Fruit fly (Drosophila melanogaster) whole organism, embryonic: ENCODE results near the gene Faa.

Experiments used
- Blimp-1 ChIP-seq: fragments of 200-800 bp; sonication (Bioruptor generic); optimal IDR thresholded peaks from 3 replicates; lab custom pipeline; 2018; ENCODE audit warnings: missing biosample characterization, missing genetic modification characterization, mild to moderate bottlenecking, moderate library complexity, missing genetic modification reagents
- CG10274 ChIP-seq: fragments of 200-800 bp; sonication (Bioruptor generic); optimal IDR thresholded peaks from 3 replicates; lab custom pipeline; 2017; ENCODE audit warnings: missing biosample characterization, mild to moderate bottlenecking, missing genetic modification characterization
- CG10565 ChIP-seq: fragments of 200-800 bp; sonication (Bioruptor generic); optimal IDR thresholded peaks from 3 replicates; lab custom pipeline; 2016; ENCODE audit warnings: missing biosample characterization, mild to moderate bottlenecking, missing genetic modification characterization
- CG10654 ChIP-seq: fragments of 200-800 bp; sonication (Bioruptor generic); optimal IDR thresholded peaks from 2 replicates; lab custom pipeline; 2016; ENCODE audit warnings: missing biosample characterization, missing genetic modification characterization
- CG11696 ChIP-seq: fragments of 200-800 bp; sonication (Bioruptor generic); IDR thresholded peaks from 2 replicates; pipeline ENCODE4 v1.3.6; 2022; ENCODE audit warnings: missing biosample characterization, missing genetic modification characterization
- CG14667 ChIP-seq: fragments of 200-800 bp; sonication (Bioruptor generic); IDR thresholded peaks from 2 replicates; pipeline ENCODE4 v1.3.6; 2022; ENCODE audit warnings: missing biosample characterization, missing genetic modification characterization
- CG15011 ChIP-seq: fragments of 200-800 bp; sonication (Bioruptor generic); optimal IDR thresholded peaks from 3 replicates; lab custom pipeline; 2018; ENCODE audit warnings: missing biosample characterization, mild to moderate bottlenecking, missing genetic modification characterization
- CG15073 ChIP-seq: fragments of 200-800 bp; sonication (Bioruptor generic); optimal IDR thresholded peaks from 2 replicates; lab custom pipeline; 2016; ENCODE audit warnings: missing biosample characterization, missing genetic modification characterization
- CG16779 ChIP-seq: fragments of 200-800 bp; sonication (Bioruptor generic); IDR thresholded peaks from 2 replicates; pipeline ENCODE4 v1.3.6; 2022; ENCODE audit warnings: missing biosample characterization, missing genetic modification characterization
- CG16813 ChIP-seq: fragments of 200-800 bp; sonication (Bioruptor generic); IDR thresholded peaks from 3 replicates; pipeline ENCODE4 v1.3.6; 2022; ENCODE audit warnings: missing biosample characterization, missing genetic modification characterization; ENCODE audit not compliant: partially characterized antibody
- CG17186 ChIP-seq: fragments of 200-800 bp; sonication (Bioruptor generic); optimal IDR thresholded peaks from 3 replicates; lab custom pipeline; 2017; ENCODE audit warnings: missing biosample characterization, missing genetic modification reagents, missing genetic modification characterization
- CG17361 ChIP-seq: fragments of 200-800 bp; sonication (Bioruptor generic); IDR thresholded peaks from 3 replicates; pipeline ENCODE4 v1.3.6; 2022; ENCODE audit warnings: missing biosample characterization, missing genetic modification characterization
- CG17802 ChIP-seq: fragments of 200-800 bp; sonication (Bioruptor generic); optimal IDR thresholded peaks from 2 replicates; lab custom pipeline; 2018; ENCODE audit warnings: missing biosample characterization, mild to moderate bottlenecking, missing genetic modification characterization, moderate library complexity
- CG2202 ChIP-seq: fragments of 200-800 bp; sonication (Bioruptor generic); optimal IDR thresholded peaks from 2 replicates; lab custom pipeline; 2018; ENCODE audit warnings: missing biosample characterization, mild to moderate bottlenecking, missing genetic modification characterization
- CG3163 ChIP-seq: fragments of 200-800 bp; sonication (Bioruptor generic); optimal IDR thresholded peaks from 3 replicates; lab custom pipeline; 2016; ENCODE audit warnings: missing biosample characterization, missing genetic modification characterization
- CG34422 ChIP-seq: fragments of 200-800 bp; sonication (Bioruptor generic); IDR thresholded peaks from 3 replicates; pipeline ENCODE4 v1.3.6; 2022; ENCODE audit warnings: missing biosample characterization, missing genetic modification characterization
- CG7928 ChIP-seq: fragments of 200-800 bp; sonication (Bioruptor generic); optimal IDR thresholded peaks from 2 replicates; lab custom pipeline; 2017; ENCODE audit warnings: missing biosample characterization, mild to moderate bottlenecking, missing genetic modification characterization
- CG8478 ChIP-seq: fragments of >200 bp; optimal IDR thresholded peaks from 2 replicates; lab custom pipeline; 2018
- CHES-1-like ChIP-seq: fragments of 200-800 bp; sonication (Bioruptor generic); optimal IDR thresholded peaks from 2 replicates; lab custom pipeline; 2016; ENCODE audit warnings: missing biosample characterization, missing genetic modification characterization
- Doc3 ChIP-seq: fragments of 200-800 bp; sonication (Bioruptor generic); IDR thresholded peaks from 3 replicates; pipeline ENCODE4 v1.3.6; 2022; ENCODE audit warnings: missing biosample characterization, missing genetic modification characterization; ENCODE audit not compliant: partially characterized antibody
- Dref ChIP-seq: fragments of 200-800 bp; sonication (Bioruptor generic); IDR thresholded peaks from 2 replicates; pipeline ENCODE4 v1.3.6; 2022; ENCODE audit warnings: missing biosample characterization, missing genetic modification characterization
- Ets65A ChIP-seq: fragments of 200-800 bp; sonication (Bioruptor generic); peaks from one replicate; lab custom pipeline; 2016; ENCODE audit warnings: missing biosample characterization, missing genetic modification characterization
- Ets97D ChIP-seq: fragments of 200-800 bp; sonication (Bioruptor generic); optimal IDR thresholded peaks from 3 replicates; lab custom pipeline; 2016; ENCODE audit warnings: missing biosample characterization, missing genetic modification characterization
- HLH54F ChIP-seq: fragments of 200-800 bp; sonication (Bioruptor generic); optimal IDR thresholded peaks from 3 replicates; lab custom pipeline; 2016; ENCODE audit warnings: missing biosample characterization, missing genetic modification characterization
- NK7.1 ChIP-seq: fragments of 200-800 bp; sonication (Bioruptor generic); optimal IDR thresholded peaks from 3 replicates; lab custom pipeline; 2016; ENCODE audit warnings: missing biosample characterization, missing genetic modification characterization
- Opbp ChIP-seq: fragments of 200-800 bp; sonication (Bioruptor generic); IDR thresholded peaks from 3 replicates; pipeline ENCODE4 v1.3.6; 2022; ENCODE audit warnings: missing biosample characterization, missing genetic modification characterization; ENCODE audit not compliant: partially characterized antibody
- Sry-β ChIP-seq: fragments of 200-800 bp; sonication (Bioruptor generic); optimal IDR thresholded peaks from 2 replicates; lab custom pipeline; 2018; ENCODE audit warnings: missing biosample characterization, mild to moderate bottlenecking, missing genetic modification characterization, moderate library complexity
- Usf ChIP-seq: fragments of 200-800 bp; sonication (Bioruptor generic); optimal IDR thresholded peaks from 2 replicates; lab custom pipeline; 2017; ENCODE audit warnings: missing genotype, missing biosample characterization, missing genetic modification characterization
- cato ChIP-seq: fragments of 200-800 bp; sonication (Bioruptor generic); optimal IDR thresholded peaks from 2 replicates; lab custom pipeline; 2016; ENCODE audit warnings: missing biosample characterization, missing genetic modification characterization, borderline replicate concordance
- corto ChIP-seq: fragments of 200-800 bp; sonication (Bioruptor generic); optimal IDR thresholded peaks from 2 replicates; lab custom pipeline; 2016; ENCODE audit warnings: missing biosample characterization, mild to moderate bottlenecking, missing genetic modification characterization, moderate library complexity
- dm ChIP-seq: fragments of 200-800 bp; sonication (Bioruptor generic); optimal IDR thresholded peaks from 3 replicates; lab custom pipeline; 2016; ENCODE audit warnings: missing biosample characterization, missing genetic modification characterization
- fd102C ChIP-seq: fragments of 200-800 bp; sonication (Bioruptor generic); optimal IDR thresholded peaks from 2 replicates; lab custom pipeline; 2018; ENCODE audit warnings: missing biosample characterization, mild to moderate bottlenecking, missing genetic modification characterization, moderate library complexity
- fd64A ChIP-seq: fragments of 200-800 bp; sonication (Bioruptor generic); optimal IDR thresholded peaks from 3 replicates; lab custom pipeline; 2018; ENCODE audit warnings: missing biosample characterization, mild to moderate bottlenecking, missing genetic modification characterization
- gcm ChIP-seq: fragments of 200-800 bp; sonication (Bioruptor generic); optimal IDR thresholded peaks from 2 replicates; lab custom pipeline; 2019; ENCODE audit warnings: missing biosample characterization, mild to moderate bottlenecking, missing genetic modification characterization, moderate library complexity
- gro ChIP-seq: fragments of 200-800 bp; sonication (Bioruptor generic); optimal IDR thresholded peaks from 2 replicates; lab custom pipeline; 2016; ENCODE audit warnings: missing biosample characterization, missing genetic modification characterization
- hb ChIP-seq: fragments of 200-800 bp; sonication (Bioruptor generic); IDR thresholded peaks from 3 replicates; pipeline ENCODE4 v1.3.6; 2022; ENCODE audit warnings: missing biosample characterization, missing genetic modification characterization; ENCODE audit not compliant: partially characterized antibody
- ind ChIP-seq: fragments of 200-800 bp; sonication (Bioruptor generic); optimal IDR thresholded peaks from 3 replicates; lab custom pipeline; 2016; ENCODE audit warnings: missing biosample characterization, missing genetic modification characterization
- jumu ChIP-seq: fragments of 200-800 bp; sonication (Bioruptor generic); optimal IDR thresholded peaks from 3 replicates; lab custom pipeline; 2016; ENCODE audit warnings: missing biosample characterization, missing genetic modification characterization
- luna ChIP-seq: fragments of 200-800 bp; sonication (Bioruptor generic); optimal IDR thresholded peaks from 2 replicates; lab custom pipeline; 2016; ENCODE audit warnings: missing biosample characterization, missing genetic modification characterization
- peb ChIP-seq: fragments of 200-800 bp; sonication (Bioruptor generic); IDR thresholded peaks from 2 replicates; pipeline ENCODE4 v1.3.6; 2022; ENCODE audit warnings: missing biosample characterization, missing genetic modification characterization
- pum ChIP-seq: fragments of 200-800 bp; sonication (Bioruptor generic); optimal IDR thresholded peaks from 2 replicates; lab custom pipeline; 2016; ENCODE audit warnings: missing biosample characterization, missing genetic modification characterization
- salm ChIP-seq: fragments of 200-800 bp; sonication (Bioruptor generic); optimal IDR thresholded peaks from 2 replicates; lab custom pipeline; 2018; ENCODE audit warnings: missing biosample characterization, mild to moderate bottlenecking, missing genetic modification characterization
- sc ChIP-seq, 3 experiments: fragments of >200 bp in 2 of 3; fragments of 200-800 bp in 1 of 3; sonication (Bioruptor generic) in 1 of 3; optimal IDR thresholded peaks; 2 replicates in 2 of 3; 3 replicates in 1 of 3; lab custom pipeline; 2017; ENCODE audit warnings: mild to moderate bottlenecking in 1 of 3, missing biosample characterization in 1 of 3, missing genetic modification characterization in 1 of 3, missing genetic modification reagents in 1 of 3
- schlank ChIP-seq: fragments of 200-800 bp; sonication (Bioruptor generic); optimal IDR thresholded peaks from 2 replicates; lab custom pipeline; 2018; ENCODE audit warnings: missing biosample characterization, mild to moderate bottlenecking, missing genetic modification characterization
- shn ChIP-seq: fragments of 200-800 bp; sonication (Bioruptor generic); optimal IDR thresholded peaks from 3 replicates; lab custom pipeline; 2016; ENCODE audit warnings: missing biosample characterization, missing genetic modification characterization
- so ChIP-seq: fragments of 200-800 bp; sonication (Bioruptor generic); IDR thresholded peaks from 3 replicates; pipeline ENCODE4 v1.3.6; 2022; ENCODE audit warnings: missing biosample characterization, missing genetic modification characterization
- tgo ChIP-seq: fragments of 200-800 bp; sonication (Bioruptor generic); IDR thresholded peaks from 3 replicates; pipeline ENCODE4 v1.3.6; 2022; ENCODE audit warnings: missing biosample characterization, missing genetic modification characterization
- vvl ChIP-seq: fragments of 200-800 bp; sonication (Bioruptor generic); IDR thresholded peaks from 2 replicates; pipeline ENCODE4 v1.3.6; 2022; ENCODE audit warnings: missing biosample characterization, missing genetic modification characterization
- yki ChIP-seq: fragments of >200 bp; optimal IDR thresholded peaks from 3 replicates; lab custom pipeline; 2018
- zfh1 ChIP-seq: fragments of 200-800 bp; sonication (Bioruptor generic); IDR thresholded peaks from 3 replicates; pipeline ENCODE4 v1.3.6; 2022; ENCODE audit warnings: missing biosample characterization, missing genetic modification characterization

Faa gene

dm6 chr3L:4070221-4070995 is 3.3 kb downstream of the Faa start (continued):
- TF ChIP-seq CG17186 (GFP tag; lab: Kevin White, UChicago) (no peak), CG7928 (GFP tag; lab: Kevin White, UChicago) (peak; percentile 64), schlank (tag; lab: Kevin White, UChicago) (peak; percentile 77), jumu (GFP tag; lab: Kevin White, UChicago) (peak; percentile 90), luna (no peak), salm (tag; lab: Kevin White, UChicago) (peak; percentile 72), CG15011 (GFP tag; lab: Kevin White, UChicago) (peak; percentile 73), vvl (GFP tag; lab: Robert Waterston, UW) (peak; percentile 96), dm (GFP tag; lab: Kevin White, UChicago) (peak; percentile 85), tgo (GFP tag; lab: Robert Waterston, UW) (peak; percentile 94), CG16779 (GFP tag; lab: Robert Waterston, UW) (peak; percentile 71), Dref (peak; percentile 20; the same call in 1 of the 2 replicates), CG17802 (tag; lab: Kevin White, UChicago) (peak; percentile 70), CG2202 (no peak), CG34422 (GFP tag; lab: Robert Waterston, UW) (peak; percentile 88), fd102C (GFP tag; lab: Kevin White, UChicago) (peak; percentile 9), peb (GFP tag; lab: Robert Waterston, UW) (peak; percentile 87), CG14667 (GFP tag; lab: Robert Waterston, UW) (peak; percentile 89), shn (GFP tag; lab: Kevin White, UChicago) (peak; percentile 90), CG11696 (GFP tag; lab: Robert Waterston, UW) (peak; percentile 71), CG8478 (lab: Kevin White, UChicago) (no peak), yki (no peak), NK7.1 (peak; percentile 66), cato (GFP tag; lab: Kevin White, UChicago) (peak; percentile 71), Doc3 (GFP tag; lab: Robert Waterston, UW) (no peak), CG3163 (GFP tag; lab: Kevin White, UChicago) (peak; percentile 71), pum (GFP tag; lab: Kevin White, UChicago) (peak; percentile 78), sc (optimal IDR thresholded peaks at IDR 0.05; lab: Kevin White, UChicago) (no peak), sc (GFP tag; optimal IDR thresholded peaks at IDR 0.05; lab: Kevin White, UChicago) (peak; percentile 69), ind (GFP tag; lab: Kevin White, UChicago) (peak; percentile 92), hb (GFP tag; lab: Robert Waterston, UW) (no peak), CG16813 (no peak), CG17361 (peak; percentile 75), Ets65A (GFP tag; lab: Kevin White, UChicago) (peak; percentile 99), HLH54F (peak; percentile 87), corto (GFP tag; lab: Kevin White, UChicago) (peak; percentile 93), gcm (GFP tag; lab: Kevin White, UChicago) (peak; percentile 45), gro (GFP tag; lab: Kevin White, UChicago) (peak; percentile 90), Usf (GFP tag; lab: Kevin White, UChicago) (peak; percentile 80), so (GFP tag; lab: Robert Waterston, UW) (peak; percentile 93), Blimp-1 (GFP tag; lab: Kevin White, UChicago) (peak; percentile 76), zfh1 (GFP tag; lab: Robert Waterston, UW) (peak; percentile 89), CHES-1-like (GFP tag; lab: Kevin White, UChicago) (peak; percentile 91), CG15073 (peak; percentile 37), Ets97D (GFP tag; lab: Kevin White, UChicago) (peak; percentile 53), CG10565 (GFP tag; lab: Kevin White, UChicago) (peak; percentile 46), CG10274 (GFP tag; lab: Kevin White, UChicago) (peak; percentile 86), Sry-β (no peak), CG10654 (GFP tag; lab: Kevin White, UChicago) (peak; percentile 77), Opbp (GFP tag; lab: Robert Waterston, UW) (no peak), fd64A (GFP tag; lab: Kevin White, UChicago) (peak; percentile 62)
